Fruit fly (Drosophila melanogaster) S2 (cell line): Measurements from ENCODE around the gene CG9498.

ENCODE experiments used
- CG8478 ChIP-seq: fragments of >200 bp; optimal IDR thresholded peaks from 2 replicates; lab custom pipeline; 2018
- CTCF ChIP-seq, 2 experiments: fragments of >200 bp; optimal IDR thresholded peaks; 2 replicates each; lab custom pipeline; 2018

- TF ChIP-seq CTCF (optimal IDR thresholded peaks at IDR 0.05; lab: Kevin White, UChicago) = no peak
- TF ChIP-seq CG8478 (lab: Kevin White, UChicago) = no peak
These were observed 30.1 kb upstream of the CG9498 start, which contains the start of gene Nepl5 for dm6 chr2L:6380966-6381365.
